Worm (Caenorhabditis elegans): Measurements from ENCODE around the gene F01F1.2.

ce11 chrIII:5855637-5856179 lies 22.6 kb upstream of the F01F1.2 start, which contains the start of the genes cct-6 and alh-9:
- TF ChIP-seq dao-5 (tag; optimal IDR thresholded peaks at IDR 0.05) (no peak), W03F9.2 (tag; optimal IDR thresholded peaks at IDR 0.05) (peak; percentile 94), him-1 (tag; optimal IDR thresholded peaks at IDR 0.05) (no peak)
